Fruit fly (Drosophila melanogaster) whole organism, embryonic: Measurements from ENCODE around the gene Acat2.

ENCODE experiments used
- Abd-B ChIP-seq: fragments of 200-800 bp; sonication (Bioruptor generic); optimal IDR thresholded peaks from 2 replicates; lab custom pipeline; 2018; ENCODE audit warnings: missing biosample characterization, mild to moderate bottlenecking, missing genetic modification characterization, moderate library complexity
- Antp ChIP-seq: fragments of 200-800 bp; sonication (Bioruptor generic); optimal IDR thresholded peaks from 3 replicates; lab custom pipeline; 2016; ENCODE audit warnings: missing biosample characterization, missing genetic modification characterization
- Bgb ChIP-seq: fragments of 200-800 bp; sonication (Bioruptor generic); IDR thresholded peaks from 2 replicates; pipeline ENCODE4 v1.3.6; 2022; ENCODE audit warnings: missing biosample characterization, missing genetic modification characterization; ENCODE audit not compliant: partially characterized antibody
- CG12391 ChIP-seq: fragments of 200-800 bp; sonication (Bioruptor generic); optimal IDR thresholded peaks from 3 replicates; lab custom pipeline; 2018; ENCODE audit warnings: missing biosample characterization, mild to moderate bottlenecking, missing genetic modification characterization, moderate library complexity
- CG14014 ChIP-seq: fragments of 200-800 bp; sonication (Bioruptor generic); IDR thresholded peaks from 2 replicates; pipeline ENCODE4 v1.3.6; 2022; ENCODE audit warnings: missing biosample characterization, missing genetic modification characterization
- CG14710 ChIP-seq: fragments of 200-800 bp; sonication (Bioruptor generic); optimal IDR thresholded peaks from 3 replicates; lab custom pipeline; 2019; ENCODE audit warnings: missing biosample characterization, mild to moderate bottlenecking, missing genetic modification characterization, moderate library complexity
- CG15269 ChIP-seq: fragments of 200-800 bp; sonication (Bioruptor generic); optimal IDR thresholded peaks from 2 replicates; lab custom pipeline; 2018; ENCODE audit warnings: missing biosample characterization, mild to moderate bottlenecking, missing genetic modification characterization, moderate library complexity
- CG1529 ChIP-seq: fragments of 200-800 bp; sonication (Bioruptor generic); optimal IDR thresholded peaks from 3 replicates; lab custom pipeline; 2018; ENCODE audit warnings: missing biosample characterization, missing genetic modification characterization
- CG17802 ChIP-seq: fragments of 200-800 bp; sonication (Bioruptor generic); optimal IDR thresholded peaks from 2 replicates; lab custom pipeline; 2018; ENCODE audit warnings: missing biosample characterization, mild to moderate bottlenecking, missing genetic modification characterization, moderate library complexity
- CG18619 ChIP-seq: fragments of 200-800 bp; sonication (Bioruptor generic); optimal IDR thresholded peaks from 3 replicates; lab custom pipeline; 2017; ENCODE audit warnings: missing biosample characterization, mild to moderate bottlenecking, missing genetic modification characterization
- CG2116 ChIP-seq: fragments of 200-800 bp; sonication (Bioruptor generic); optimal IDR thresholded peaks from 3 replicates; lab custom pipeline; 2018; ENCODE audit warnings: missing biosample characterization, mild to moderate bottlenecking, missing genetic modification characterization
- CG3838 ChIP-seq: fragments of 200-800 bp; sonication (Bioruptor generic); optimal IDR thresholded peaks from 3 replicates; lab custom pipeline; 2016; ENCODE audit warnings: missing biosample characterization, missing genetic modification characterization
- CG4360 ChIP-seq: fragments of 200-800 bp; sonication (Bioruptor generic); IDR thresholded peaks from 2 replicates; pipeline ENCODE4 v1.3.6; 2022; ENCODE audit warnings: missing biosample characterization, missing genetic modification characterization
- CG4707 ChIP-seq: fragments of 200-800 bp; sonication (Bioruptor generic); optimal IDR thresholded peaks from 2 replicates; lab custom pipeline; 2018; ENCODE audit warnings: missing biosample characterization, mild to moderate bottlenecking, missing genetic modification characterization, moderate library complexity
- CG5245 ChIP-seq: fragments of 200-800 bp; sonication (Bioruptor generic); optimal IDR thresholded peaks from 3 replicates; lab custom pipeline; 2016; ENCODE audit warnings: missing biosample characterization, missing genetic modification characterization
- CG6272 ChIP-seq: fragments of 200-800 bp; sonication (Bioruptor generic); IDR thresholded peaks from 2 replicates; pipeline ENCODE4 v1.3.6; 2022; ENCODE audit warnings: missing biosample characterization, missing genetic modification characterization
- CG6654 ChIP-seq: fragments of 200-800 bp; sonication (Bioruptor generic); optimal IDR thresholded peaks from 2 replicates; lab custom pipeline; 2017; ENCODE audit warnings: missing biosample characterization, mild to moderate bottlenecking, missing genetic modification characterization
- CG6689 ChIP-seq: fragments of 200-800 bp; sonication (Bioruptor generic); IDR thresholded peaks from 2 replicates; pipeline ENCODE4 v1.3.6; 2022; ENCODE audit warnings: missing biosample characterization, missing genetic modification characterization
- CG7786 ChIP-seq: fragments of 200-800 bp; sonication (Bioruptor generic); optimal IDR thresholded peaks from 2 replicates; lab custom pipeline; 2016; ENCODE audit warnings: missing biosample characterization, missing genetic modification characterization
- CG8944 ChIP-seq: fragments of 200-800 bp; sonication (Bioruptor generic); optimal IDR thresholded peaks from 3 replicates; lab custom pipeline; 2016; ENCODE audit warnings: missing biosample characterization, missing genetic modification characterization
- CG9876 ChIP-seq: fragments of 200-800 bp; sonication (Bioruptor generic); optimal IDR thresholded peaks from 2 replicates; lab custom pipeline; 2016; ENCODE audit warnings: missing biosample characterization, missing genetic modification characterization
- Camta ChIP-seq: fragments of 200-800 bp; sonication (Bioruptor generic); optimal IDR thresholded peaks from 2 replicates; lab custom pipeline; 2016; ENCODE audit warnings: missing biosample characterization, missing genetic modification characterization
- H15 ChIP-seq: fragments of 200-800 bp; sonication (Bioruptor generic); IDR thresholded peaks from 3 replicates; pipeline ENCODE4 v1.3.6; 2022; ENCODE audit warnings: missing biosample characterization, missing genetic modification characterization
- HLH3B ChIP-seq: fragments of 200-800 bp; sonication (Bioruptor generic); IDR thresholded peaks from 2 replicates; pipeline ENCODE4 v1.3.6; 2022; ENCODE audit warnings: missing biosample characterization, missing genetic modification characterization
- Mrtf ChIP-seq: fragments of 200-800 bp; sonication (Bioruptor generic); IDR thresholded peaks from 3 replicates; pipeline ENCODE4 v1.3.6; 2022; ENCODE audit warnings: missing biosample characterization, missing genetic modification characterization
- Ravus ChIP-seq: fragments of 200-800 bp; sonication (Bioruptor generic); IDR thresholded peaks from 2 replicates; pipeline ENCODE4 v1.3.6; 2022; ENCODE audit warnings: missing biosample characterization, missing genetic modification characterization
- Rfx ChIP-seq: fragments of 200-800 bp; sonication (Bioruptor generic); IDR thresholded peaks from 2 replicates; pipeline ENCODE4 v1.3.6; 2022; ENCODE audit warnings: missing biosample characterization, missing genetic modification characterization
- Sin3A ChIP-seq: fragments of >200 bp; optimal IDR thresholded peaks from 2 replicates; lab custom pipeline; 2018
- ash1 ChIP-seq: fragments of 200-800 bp; sonication (Bioruptor generic); optimal IDR thresholded peaks from 2 replicates; lab custom pipeline; 2018; ENCODE audit warnings: missing biosample characterization, mild to moderate bottlenecking, missing genetic modification characterization
- ato ChIP-seq: fragments of 200-800 bp; sonication (Bioruptor generic); IDR thresholded peaks from 2 replicates; pipeline ENCODE4 v1.3.6; 2022; ENCODE audit warnings: missing biosample characterization, missing genetic modification characterization; ENCODE audit not compliant: partially characterized antibody
- az2 ChIP-seq: fragments of 200-800 bp; sonication (Bioruptor generic); optimal IDR thresholded peaks from 3 replicates; lab custom pipeline; 2016; ENCODE audit warnings: missing biosample characterization, missing genetic modification characterization
- chn ChIP-seq: fragments of 200-800 bp; sonication (Bioruptor generic); optimal IDR thresholded peaks from 2 replicates; lab custom pipeline; 2016; ENCODE audit warnings: missing biosample characterization, missing genetic modification characterization
- da ChIP-seq: fragments of 200-800 bp; sonication (Bioruptor generic); optimal IDR thresholded peaks from 2 replicates; lab custom pipeline; 2016; ENCODE audit warnings: missing biosample characterization, missing genetic modification characterization
- dimm ChIP-seq: fragments of 200-800 bp; sonication (Bioruptor generic); IDR thresholded peaks from 2 replicates; pipeline ENCODE4 v1.3.6; 2022; ENCODE audit warnings: missing biosample characterization, missing genetic modification characterization
- en ChIP-seq: fragments of 200-800 bp; sonication (Bioruptor generic); optimal IDR thresholded peaks from 2 replicates; lab custom pipeline; 2016; ENCODE audit warnings: missing biosample characterization, missing genetic modification characterization
- fu2 ChIP-seq: fragments of 200-800 bp; sonication (Bioruptor generic); optimal IDR thresholded peaks from 2 replicates; lab custom pipeline; 2016; ENCODE audit warnings: missing biosample characterization, missing genetic modification characterization
- hbn ChIP-seq: fragments of 200-800 bp; sonication (Bioruptor generic); IDR thresholded peaks from 2 replicates; pipeline ENCODE4 v1.3.6; 2022; ENCODE audit warnings: missing biosample characterization, missing genetic modification characterization; ENCODE audit not compliant: partially characterized antibody
- jumu ChIP-seq: fragments of 200-800 bp; sonication (Bioruptor generic); optimal IDR thresholded peaks from 3 replicates; lab custom pipeline; 2016; ENCODE audit warnings: missing biosample characterization, missing genetic modification characterization
- kay ChIP-seq: fragments of 200-800 bp; sonication (Bioruptor generic); optimal IDR thresholded peaks from 2 replicates; lab custom pipeline; 2016; ENCODE audit warnings: missing biosample characterization, missing genetic modification characterization
- kni ChIP-seq: fragments of 200-800 bp; sonication (Bioruptor generic); optimal IDR thresholded peaks from 3 replicates; lab custom pipeline; 2017; ENCODE audit warnings: mild to moderate bottlenecking, missing biosample characterization, missing genetic modification reagents, missing genetic modification characterization
- otp ChIP-seq: fragments of 200-800 bp; sonication (Bioruptor generic); IDR thresholded peaks from 3 replicates; pipeline ENCODE4, ENCODE4 v1.3.6; 2022; ENCODE audit warnings: missing biosample characterization, missing genetic modification characterization
- pan ChIP-seq, 4 experiments: fragments of >200 bp in 3 of 4; fragments of 200-800 bp in 1 of 4; sonication (Bioruptor generic) in 1 of 4; optimal IDR thresholded peaks in 3 of 4; IDR thresholded peaks in 1 of 4; 2 replicates each; pipeline versions ENCODE4 v1.3.6 to Lab custom; 2017 to 2022; ENCODE audit warnings: missing biosample characterization in 2 of 4, missing genetic modification characterization in 2 of 4, mixed read lengths in 1 of 4
- peb ChIP-seq: fragments of 200-800 bp; sonication (Bioruptor generic); IDR thresholded peaks from 2 replicates; pipeline ENCODE4 v1.3.6; 2022; ENCODE audit warnings: missing biosample characterization, missing genetic modification characterization
- pfk ChIP-seq: fragments of 200-800 bp; sonication (Bioruptor generic); optimal IDR thresholded peaks from 2 replicates; lab custom pipeline; 2018; ENCODE audit warnings: missing biosample characterization, mild to moderate bottlenecking, missing genetic modification characterization, moderate library complexity
- pros ChIP-seq: fragments of 200-800 bp; sonication (Bioruptor generic); optimal IDR thresholded peaks from 3 replicates; lab custom pipeline; 2019; ENCODE audit warnings: missing biosample characterization, mild to moderate bottlenecking, missing genetic modification characterization, moderate library complexity
- pum ChIP-seq: fragments of 200-800 bp; sonication (Bioruptor generic); optimal IDR thresholded peaks from 2 replicates; lab custom pipeline; 2016; ENCODE audit warnings: missing biosample characterization, missing genetic modification characterization
- scrt ChIP-seq: fragments of 200-800 bp; sonication (Bioruptor generic); optimal IDR thresholded peaks from 2 replicates; lab custom pipeline; 2018; ENCODE audit warnings: missing biosample characterization, mild to moderate bottlenecking, missing genetic modification characterization, moderate library complexity
- stwl ChIP-seq: fragments of 200-800 bp; sonication (Bioruptor generic); optimal IDR thresholded peaks from 3 replicates; lab custom pipeline; 2018; ENCODE audit warnings: missing biosample characterization, mild to moderate bottlenecking, missing genetic modification characterization, moderate library complexity
- unpg ChIP-seq: fragments of 200-800 bp; sonication (Bioruptor generic); optimal IDR thresholded peaks from 3 replicates; lab custom pipeline; 2018; ENCODE audit warnings: missing biosample characterization, mild to moderate bottlenecking, missing genetic modification characterization, moderate library complexity
- wor ChIP-seq: fragments of 200-800 bp; sonication (Bioruptor generic); IDR thresholded peaks from 2 replicates; pipeline ENCODE4 v1.3.6; 2022; ENCODE audit warnings: missing biosample characterization, missing genetic modification characterization
- zfh2 ChIP-seq: fragments of 200-800 bp; sonication (Bioruptor generic); optimal IDR thresholded peaks from 2 replicates; lab custom pipeline; 2016; ENCODE audit warnings: missing biosample characterization, missing genetic modification characterization

The Acat2 gene

dm6 chr3L:1323136-1323535 lies 20.4 kb downstream of the Acat2 start (continued):
- peak; percentile 30 for TF ChIP-seq CG9876 (GFP tag; lab: Kevin White, UChicago)
- peak; percentile 56 for TF ChIP-seq CG17802 (tag; lab: Kevin White, UChicago)
- TF ChIP-seq CG14014 (GFP tag; lab: Robert Waterston, UW): peak; percentile 16; the same call in 1 of the 2 replicates
- TF ChIP-seq CG18619 (GFP tag; lab: Kevin White, UChicago): peak; percentile 5
- TF ChIP-seq CG6654 (GFP tag; lab: Kevin White, UChicago): peak; percentile 37
- TF ChIP-seq unpg (GFP tag; lab: Kevin White, UChicago): peak; percentile 77
- peak; percentile 82 for TF ChIP-seq CG8944 (GFP tag; lab: Kevin White, UChicago)
- no peak for TF ChIP-seq Bgb
- TF ChIP-seq Sin3A: no peak
- no peak for TF ChIP-seq Mrtf (GFP tag; lab: Robert Waterston, UW)
- peak; percentile 64 for TF ChIP-seq Camta (GFP tag; lab: Kevin White, UChicago)
- TF ChIP-seq scrt (GFP tag; lab: Kevin White, UChicago): peak; percentile 21
- peak; percentile 80 for TF ChIP-seq CG12391 (tag; lab: Kevin White, UChicago)
- no peak for TF ChIP-seq Ravus (GFP tag; lab: Robert Waterston, UW)
- TF ChIP-seq Abd-B (GFP tag; lab: Kevin White, UChicago): peak; percentile 76
- no peak for TF ChIP-seq pfk (GFP tag; lab: Kevin White, UChicago)
- peak; percentile 13 for TF ChIP-seq CG2116 (GFP tag; lab: Kevin White, UChicago)
- TF ChIP-seq otp (GFP tag; lab: Robert Waterston, UW): peak; percentile 83; the same call in 2 of the 3 replicates
- TF ChIP-seq stwl (tag; lab: Kevin White, UChicago): no peak
- TF ChIP-seq HLH3B (GFP tag; lab: Robert Waterston, UW): peak; percentile 60
- no peak for TF ChIP-seq zfh2 (GFP tag; lab: Kevin White, UChicago)
- no peak for TF ChIP-seq ash1 (GFP tag; lab: Kevin White, UChicago)
- no peak for TF ChIP-seq pan (optimal IDR thresholded peaks at IDR 0.05; lab: Kevin White, UChicago)
- peak in 1 of 2 experiments; percentile 50 for TF ChIP-seq pan (GFP tag; optimal IDR thresholded peaks at IDR 0.05 in 1 of 2, IDR thresholded peaks at IDR 0.05 in 1 of 2)
- 0 out of 2 replicates have a peak, but pooled peaks have one; percentile 11 for TF ChIP-seq wor (GFP tag; lab: Robert Waterston, UW)
- peak; percentile 64 for TF ChIP-seq CG5245 (GFP tag; lab: Kevin White, UChicago)
- no peak for TF ChIP-seq ato (GFP tag; lab: Robert Waterston, UW)
- TF ChIP-seq CG6689 (GFP tag; lab: Robert Waterston, UW): peak; percentile 72
- TF ChIP-seq fu2: peak; percentile 51
- peak; percentile 86 for TF ChIP-seq kni
- TF ChIP-seq peb (GFP tag; lab: Robert Waterston, UW): peak; percentile 68
- no peak for TF ChIP-seq CG6272
- peak; percentile 84 for TF ChIP-seq CG14710 (tag; lab: Kevin White, UChicago)
- TF ChIP-seq CG4360 (GFP tag; lab: Robert Waterston, UW): 0 out of 2 replicates have a peak, but pooled peaks have one; percentile 4
- TF ChIP-seq chn: peak; percentile 71
- peak; percentile 60 for TF ChIP-seq CG15269
- peak; percentile 18 for TF ChIP-seq CG3838 (GFP tag; lab: Kevin White, UChicago)
- peak; percentile 11 for TF ChIP-seq pros (GFP tag; lab: Kevin White, UChicago)
- TF ChIP-seq hbn (GFP tag; lab: Robert Waterston, UW): no peak
- peak; percentile 76 for TF ChIP-seq az2 (GFP tag; lab: Kevin White, UChicago)
- TF ChIP-seq kay: peak; percentile 24
- peak; percentile 72 for TF ChIP-seq jumu (GFP tag; lab: Kevin White, UChicago)
- TF ChIP-seq Antp (GFP tag; lab: Kevin White, UChicago): peak; percentile 81
- peak; percentile 66; the same call in 2 of the 3 replicates for TF ChIP-seq H15 (GFP tag; lab: Robert Waterston, UW)
- TF ChIP-seq CG7786 (GFP tag; lab: Kevin White, UChicago): peak; percentile 62
- TF ChIP-seq CG1529 (GFP tag; lab: Kevin White, UChicago): peak; percentile 74
- TF ChIP-seq Rfx (GFP tag; lab: Robert Waterston, UW): no peak
- TF ChIP-seq pum (GFP tag; lab: Kevin White, UChicago): peak; percentile 71
- TF ChIP-seq en: peak; percentile 51
- TF ChIP-seq CG4707 (GFP tag; lab: Kevin White, UChicago): peak; percentile 57
- no peak for TF ChIP-seq dimm (GFP tag; lab: Robert Waterston, UW)
- TF ChIP-seq da (GFP tag; lab: Kevin White, UChicago): no peak
